Worm (Caenorhabditis elegans) whole organism, early embryonic: Measurements from ENCODE around the gene ges-1.

Experiments used
- ama-1 ChIP-seq: fragments of 150-350 bp; optimal IDR thresholded peaks from 2 replicates; lab custom pipeline; 2014
- ceh-36 ChIP-seq: sonication (generic microtip); optimal IDR thresholded peaks from 2 replicates; lab custom pipeline; 2016; ENCODE audit warnings: missing genetic modification characterization, inconsistent platforms, missing compliant biosample characterization
- ets-7 ChIP-seq: sonication (generic microtip); optimal IDR thresholded peaks from 2 replicates; lab custom pipeline; 2016; ENCODE audit warnings: missing genotype, missing genetic modification characterization, missing compliant biosample characterization
- flt-1 ChIP-seq: fragments of 200-800 bp; sonication (Bioruptor generic); IDR thresholded peaks from 2 replicates; pipeline ENCODE4 v1.3.6; 2022; ENCODE audit warnings: missing genetic modification characterization, missing compliant biosample characterization
- hmbx-1 ChIP-seq: sonication (generic microtip); optimal IDR thresholded peaks from 2 replicates; lab custom pipeline; 2016; ENCODE audit warnings: mild to moderate bottlenecking, missing genetic modification characterization, missing compliant biosample characterization
- hmg-4 ChIP-seq: fragments of 200-800 bp; sonication (Bioruptor generic); optimal IDR thresholded peaks from 2 replicates; lab custom pipeline; 2018; ENCODE audit warnings: mild to moderate bottlenecking, missing genetic modification characterization, missing compliant biosample characterization
- hnd-1 ChIP-seq: sonication (generic microtip); optimal IDR thresholded peaks from 2 replicates; lab custom pipeline; 2016; ENCODE audit warnings: missing genetic modification characterization, missing compliant biosample characterization
- tra-4 ChIP-seq: sonication (generic microtip); optimal IDR thresholded peaks from 2 replicates; lab custom pipeline; 2017; ENCODE audit warnings: missing genetic modification characterization, missing compliant biosample characterization

DNA sequence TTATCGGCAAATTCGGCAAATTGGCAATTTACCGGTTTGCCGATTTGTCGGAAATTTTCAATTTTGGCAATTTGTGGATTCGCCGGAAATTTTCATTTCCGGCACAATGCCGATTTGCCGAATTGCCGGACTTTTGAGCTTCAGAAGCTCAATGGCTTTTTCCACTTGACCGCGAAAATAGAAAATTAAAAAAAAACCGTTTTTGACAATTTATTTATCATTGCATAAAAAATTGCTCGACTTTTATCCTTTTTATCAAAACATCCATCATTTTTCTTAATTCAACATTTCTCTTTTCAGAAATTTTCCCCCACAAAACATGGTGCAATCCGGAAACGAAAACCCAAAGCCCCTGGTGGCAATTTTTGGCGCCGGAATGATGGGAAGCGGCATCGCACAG is 28.1 kb upstream of the ges-1 start, which contains the start of gene hacd-1:
- TF ChIP-seq ets-7 (no peak), ama-1 (no peak), flt-1 (GFP tag; lab: Robert Waterston, UW) (no peak), hmg-4 (GFP tag; lab: Kevin White, UChicago) (no peak), hmbx-1 (tag; lab: Kevin White, UChicago) (no peak), tra-4 (tag; lab: Kevin White, UChicago) (no peak), ceh-36 (no peak), hnd-1 (no peak)
